Fruit fly (Drosophila melanogaster) whole organism, larva: ENCODE measurements around the gene CG7271.

Experiments
- noc ChIP-seq: fragments of 200-800 bp; sonication (Bioruptor generic); optimal IDR thresholded peaks from 3 replicates; lab custom pipeline; 2019; ENCODE audit warnings: missing biosample characterization, mild to moderate bottlenecking, missing genetic modification characterization, moderate library complexity

The CG7271 gene

DNA sequence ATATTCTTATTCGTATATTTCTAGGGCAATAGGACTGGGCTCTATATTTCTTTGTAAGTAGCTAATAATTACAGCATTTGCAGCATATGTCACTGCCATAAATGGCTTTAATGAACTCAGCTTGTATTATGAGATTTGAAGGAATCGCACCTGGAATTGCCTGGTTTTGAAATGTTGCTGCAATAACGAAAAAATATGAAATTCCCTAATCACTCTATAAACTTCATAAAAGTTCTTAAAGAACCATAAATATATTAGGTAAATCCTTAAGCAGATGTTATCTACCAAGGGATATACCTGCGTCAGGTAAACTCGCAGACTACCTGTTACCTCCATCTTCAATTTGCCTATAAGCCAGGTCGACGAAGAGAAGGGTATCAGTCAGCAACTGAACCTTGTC, at the start of gene CG7271:
Gene CG7271, plus strand, starts transcription at position 373 of the 400 bp plus-strand sequence.
- TF ChIP-seq noc (tag; lab: Kevin White, UChicago), result no peak

DNA sequence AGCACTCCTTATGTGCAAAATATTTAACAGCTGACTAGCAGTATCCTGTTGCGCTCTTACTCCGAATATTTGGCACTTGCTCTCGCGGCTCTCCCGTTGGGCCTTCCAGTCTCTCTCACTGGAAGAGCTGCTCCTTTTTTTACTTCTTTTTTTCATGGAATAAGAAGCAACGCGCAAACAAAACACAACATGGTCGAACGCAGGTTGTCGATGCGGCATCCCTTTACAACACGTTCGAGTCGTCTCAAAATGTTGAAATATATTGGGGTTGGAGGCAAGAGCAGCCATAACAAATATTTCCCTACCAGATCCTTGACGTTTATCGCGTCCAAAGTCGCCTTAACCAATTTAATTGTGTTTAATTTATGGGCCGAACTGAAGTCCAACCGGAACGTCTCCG, 48.7 kb upstream of the CG7271 start:
- no peak for TF ChIP-seq noc (tag; lab: Kevin White, UChicago)

DNA sequence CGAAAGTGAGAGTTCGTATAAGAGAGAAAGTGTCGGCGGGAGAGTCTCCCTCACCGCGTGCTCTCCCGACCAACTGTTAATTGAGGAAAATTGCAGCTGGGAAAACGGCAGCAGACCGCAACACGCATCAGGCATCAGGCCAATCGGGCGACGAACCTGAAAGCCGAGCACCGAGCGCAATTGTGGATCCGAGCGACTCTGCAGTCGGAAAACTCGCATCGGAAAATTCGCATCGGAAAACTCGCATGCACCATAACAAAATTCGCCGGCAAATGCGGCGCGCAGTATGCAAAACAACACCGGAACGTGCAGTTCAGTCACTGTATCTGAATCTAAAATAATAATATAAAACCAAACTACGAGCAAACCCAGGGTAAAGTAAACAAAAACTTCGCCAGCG, 28.6 kb upstream of the CG7271 start, which contains the start of gene AstC-R1:
Gene AstC-R1, plus strand, starts transcription at position 301 of the 400 bp plus-strand sequence.
- no peak for TF ChIP-seq noc (tag; lab: Kevin White, UChicago)

DNA sequence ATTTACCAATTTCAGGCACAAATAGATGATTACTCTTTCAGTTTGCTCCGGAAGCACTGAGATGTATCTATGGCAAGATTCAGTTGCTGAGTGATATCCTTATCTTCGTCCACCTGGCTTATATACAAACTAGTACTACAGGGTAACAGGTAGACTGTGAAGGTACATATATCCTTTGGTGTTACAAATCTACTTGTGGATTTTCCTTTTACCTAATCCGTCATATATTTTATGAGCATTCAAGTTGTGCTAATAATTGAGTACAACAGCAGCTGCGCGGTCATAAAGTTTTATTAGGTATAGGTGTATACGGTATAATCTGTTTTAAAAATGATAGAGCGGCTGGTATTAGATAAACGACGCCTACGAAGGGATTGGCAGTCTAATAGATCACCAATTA, 5.1 kb downstream of the CG7271 start, which contains the start of gene term:
Gene term, minus strand, starts transcription at position 101 of the 400 bp plus-strand sequence.
- no peak for TF ChIP-seq noc (tag; lab: Kevin White, UChicago)

DNA sequence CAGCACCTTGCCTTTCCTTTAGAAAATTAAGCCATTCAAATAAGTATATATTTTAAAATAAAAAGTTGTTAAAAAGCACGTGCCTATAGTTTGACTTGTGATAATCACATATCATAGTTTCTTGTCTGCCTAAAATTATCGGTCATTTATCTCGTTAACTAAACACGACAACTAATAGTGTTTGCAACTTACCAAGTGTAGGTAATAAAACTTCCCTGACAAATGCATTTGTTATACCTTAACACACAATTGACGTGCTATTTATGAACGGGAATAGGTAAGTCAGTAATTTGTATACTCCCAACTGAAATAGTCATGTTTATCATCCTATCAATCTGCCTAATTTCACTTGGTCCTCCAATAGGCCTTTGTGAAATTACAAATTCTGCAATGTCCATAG, 14.6 kb downstream of the CG7271 start, which contains the start of gene CG18234:
Gene CG18234, plus strand, starts transcription at position 301 of the 400 bp plus-strand sequence.
- TF ChIP-seq noc (tag; lab: Kevin White, UChicago), result no peak

DNA sequence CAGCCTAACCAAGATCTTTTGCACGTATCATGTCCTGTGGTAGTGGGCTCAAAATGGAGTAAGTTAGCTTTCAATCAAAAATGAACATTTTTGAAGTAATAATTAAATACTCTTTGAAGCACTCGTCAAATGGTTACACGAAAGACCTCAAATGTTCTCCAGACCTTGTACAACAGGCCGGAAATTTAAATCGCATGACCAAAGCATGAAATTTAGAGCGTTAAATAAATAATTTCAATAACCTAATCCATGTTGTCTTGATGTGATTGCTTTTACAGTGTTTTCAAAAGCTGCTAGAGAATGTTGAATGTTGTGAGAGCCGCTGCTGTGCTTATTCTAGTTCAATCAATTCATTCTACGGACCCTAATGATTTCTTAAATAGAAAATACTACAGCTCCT, 16.6 kb downstream of the CG7271 start, which contains the start of gene CG18233:
Gene CG18233, plus strand, starts transcription at position 301 of the 400 bp plus-strand sequence.
- no peak for TF ChIP-seq noc (tag; lab: Kevin White, UChicago)

DNA sequence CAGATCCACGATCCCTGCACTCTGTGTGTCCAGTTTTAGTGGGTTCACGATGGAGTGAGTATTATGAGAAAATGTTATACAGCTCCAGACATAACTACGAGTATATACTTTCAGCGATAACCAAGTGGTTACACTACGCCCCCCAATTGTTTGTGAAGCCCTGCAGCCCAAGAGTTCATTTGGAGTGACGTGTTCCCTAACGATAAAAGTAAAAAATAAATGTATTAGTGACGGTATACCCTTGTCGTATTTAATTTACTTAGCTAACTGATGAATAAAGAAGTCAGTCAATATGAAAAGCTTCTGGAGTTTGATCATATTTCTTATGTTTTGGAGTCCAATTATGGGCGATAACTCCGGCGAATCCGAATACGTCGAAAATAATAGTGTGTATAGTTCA, 18.6 kb downstream of the CG7271 start, which contains the start of gene CG18231:
Gene CG18231, plus strand, starts transcription at position 301 of the 400 bp plus-strand sequence.
- TF ChIP-seq noc (tag; lab: Kevin White, UChicago), result no peak

DNA sequence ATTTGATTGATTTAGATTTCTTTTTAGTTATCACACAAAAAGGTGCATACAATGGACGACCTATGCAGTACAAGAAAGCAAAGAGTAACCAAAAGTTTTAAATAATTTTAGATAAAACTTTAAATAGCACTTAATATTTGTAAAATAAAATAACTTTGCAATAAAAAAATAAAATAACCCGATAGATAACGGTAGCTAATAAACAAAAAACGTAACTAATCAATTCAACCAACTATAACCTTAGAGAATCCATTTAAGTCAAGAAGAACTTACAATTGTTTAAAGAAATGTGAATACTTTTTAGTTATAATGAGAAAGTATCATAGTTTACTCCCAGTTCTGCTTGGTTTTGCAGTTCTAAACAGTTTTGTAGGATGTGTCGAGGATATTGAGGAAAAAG, 20.8 kb downstream of the CG7271 start, which contains the start of gene CG32201:
Gene CG32201, plus strand, starts transcription at position 301 of the 400 bp plus-strand sequence.
- no peak for TF ChIP-seq noc (tag; lab: Kevin White, UChicago)

DNA sequence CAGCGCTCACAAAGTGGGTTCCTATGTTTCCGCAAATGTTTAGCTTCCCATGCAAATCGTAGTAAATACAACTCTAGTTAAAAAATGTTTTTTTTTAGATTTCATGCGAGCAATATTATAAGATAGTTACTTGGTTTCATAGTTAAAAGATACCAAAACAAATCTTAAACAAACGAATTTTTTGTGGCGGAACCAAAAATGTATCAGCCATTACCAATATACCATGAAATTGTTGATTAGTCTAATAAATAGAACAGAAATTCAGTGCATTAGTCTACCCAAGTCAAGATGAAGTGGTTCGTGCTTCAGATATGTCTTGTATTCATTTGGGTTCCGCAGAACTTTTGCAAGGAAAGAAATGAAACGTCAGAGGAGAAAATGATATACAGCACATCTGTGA, 23.0 kb downstream of the CG7271 start, which contains the start of gene CG32199:
Gene CG32199, plus strand, starts transcription at position 301 of the 400 bp plus-strand sequence.
- no peak for TF ChIP-seq noc (tag; lab: Kevin White, UChicago)

DNA sequence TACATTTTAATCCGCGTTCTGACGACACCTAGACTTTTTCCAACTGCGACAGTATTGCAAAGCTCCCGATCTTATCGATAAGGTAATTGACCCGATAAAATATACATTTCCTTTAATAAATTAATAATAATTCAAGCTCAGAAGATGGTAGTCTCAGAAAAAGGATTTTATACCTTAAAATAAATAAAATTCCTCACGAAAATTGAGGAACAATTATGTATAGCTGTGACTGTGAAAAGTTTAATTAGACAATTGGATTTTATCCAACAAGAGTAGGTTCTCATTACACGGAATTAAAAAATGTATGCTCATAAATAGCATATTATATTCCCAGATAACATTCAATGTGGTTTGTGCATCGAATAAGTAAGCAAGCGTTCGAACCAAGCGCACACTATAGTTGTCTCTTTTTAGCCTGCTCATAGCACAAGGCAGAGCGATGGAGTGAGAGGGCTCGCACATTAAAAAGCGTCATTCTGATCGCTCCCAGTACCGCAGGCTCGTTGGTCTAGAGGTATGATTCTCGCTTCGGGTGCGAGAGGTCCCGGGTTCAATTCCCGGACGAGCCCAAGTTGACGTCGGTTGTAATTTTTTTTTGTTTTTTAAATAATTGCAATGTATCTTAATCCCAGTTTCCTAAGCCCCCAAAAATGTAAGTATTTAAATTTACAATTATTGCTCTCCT, 29.5 kb downstream of the CG7271 start, which contains the start of the genes CG13380 and CG4174:
Gene CG13380, minus strand, starts transcription at position 51 of the 685 bp plus-strand sequence.
Gene CG4174, minus strand, starts transcription at position 51 of the 685 bp plus-strand sequence.
- no peak for TF ChIP-seq noc (tag; lab: Kevin White, UChicago)

DNA sequence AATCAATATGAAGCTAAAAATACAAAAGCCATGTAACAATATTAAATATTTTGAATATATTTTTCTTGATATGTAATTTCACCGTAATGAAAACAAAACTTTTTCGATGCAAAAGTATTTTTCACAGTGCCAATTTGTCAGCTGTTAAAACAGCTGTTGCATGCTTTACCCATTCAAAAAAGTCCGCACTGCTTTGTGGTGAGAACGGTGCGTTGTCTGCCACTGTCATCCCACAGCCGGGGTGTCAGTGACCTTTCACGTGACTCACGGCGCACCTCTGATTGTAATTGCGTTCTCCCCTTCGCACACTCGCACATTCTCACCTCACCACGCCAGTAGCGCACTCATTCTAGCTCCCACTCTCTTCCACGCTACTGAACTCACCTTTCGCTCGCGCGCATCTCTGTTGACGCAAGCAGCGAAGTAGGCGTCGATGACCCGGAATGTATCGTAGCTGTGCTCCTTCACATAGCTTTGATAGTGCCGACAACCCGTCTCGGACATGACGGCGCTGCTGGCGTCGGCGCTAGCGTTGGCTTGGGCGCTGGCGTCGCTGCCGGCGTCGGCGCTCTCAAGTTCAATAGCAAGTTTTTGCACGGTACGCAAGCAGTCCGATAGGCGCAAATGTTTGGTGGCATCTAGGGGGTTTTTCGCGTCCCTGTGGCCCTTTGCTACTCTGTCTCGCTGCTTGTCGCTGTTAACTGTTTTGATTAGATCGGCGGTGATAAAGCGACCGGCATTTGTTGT, 32.6 kb downstream of the CG7271 start:
- no peak for TF ChIP-seq noc (tag; lab: Kevin White, UChicago)

DNA sequence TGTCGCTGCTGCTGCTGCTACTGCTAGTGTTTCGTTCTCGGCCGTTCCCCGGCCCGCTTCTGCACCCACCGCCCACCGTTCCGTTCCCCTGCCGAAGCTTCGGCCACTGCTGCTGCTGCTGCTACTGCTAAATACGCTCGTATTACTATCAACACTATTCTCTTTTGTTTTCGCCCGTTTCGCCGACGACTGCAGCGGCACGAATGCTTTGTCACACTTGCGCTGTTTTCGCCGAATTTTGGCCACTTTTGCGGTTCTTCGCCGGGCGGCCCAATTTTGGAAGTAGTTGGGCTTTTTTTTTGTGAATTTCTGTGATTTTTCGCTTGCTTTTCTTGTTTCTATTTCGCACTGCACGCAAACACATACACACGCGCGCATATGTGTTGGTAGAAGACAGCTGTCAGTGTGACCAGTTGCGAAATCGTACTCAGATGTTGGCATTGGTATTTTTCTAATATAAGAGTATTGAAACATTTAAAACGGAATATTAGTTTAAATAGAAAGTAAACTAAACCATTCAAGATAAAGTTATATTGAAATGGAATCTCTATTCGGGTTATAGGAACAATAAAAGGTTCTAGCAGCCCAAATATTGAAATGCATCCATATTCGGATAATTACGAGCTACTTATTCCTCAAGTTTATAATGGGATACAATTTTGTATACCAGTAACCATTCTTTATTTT, 33.3 kb downstream of the CG7271 start, which contains the start of gene not:
Gene not, minus strand, starts transcription at position 395 of the 687 bp plus-strand sequence.
- no peak for TF ChIP-seq noc (tag; lab: Kevin White, UChicago)

DNA sequence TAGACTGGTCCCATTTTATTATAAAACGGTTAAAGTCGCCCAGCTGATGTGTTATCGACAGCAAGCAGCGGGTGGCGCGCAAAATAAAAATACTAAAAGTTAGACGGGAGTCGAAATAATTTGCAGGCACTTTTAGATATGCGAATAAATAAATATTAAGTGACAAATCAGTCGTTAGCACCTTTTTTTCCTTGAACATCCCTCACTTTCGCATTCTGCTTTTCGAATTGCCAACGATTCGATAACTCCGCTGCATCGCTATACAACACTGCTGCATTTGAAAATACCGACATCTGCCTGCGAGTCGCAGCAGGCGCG, 33.8 kb downstream of the CG7271 start, which contains the start of gene bora:
Gene bora, plus strand, starts transcription at position 271 of the 318 bp plus-strand sequence.
- TF ChIP-seq noc (tag; lab: Kevin White, UChicago), result no peak

DNA sequence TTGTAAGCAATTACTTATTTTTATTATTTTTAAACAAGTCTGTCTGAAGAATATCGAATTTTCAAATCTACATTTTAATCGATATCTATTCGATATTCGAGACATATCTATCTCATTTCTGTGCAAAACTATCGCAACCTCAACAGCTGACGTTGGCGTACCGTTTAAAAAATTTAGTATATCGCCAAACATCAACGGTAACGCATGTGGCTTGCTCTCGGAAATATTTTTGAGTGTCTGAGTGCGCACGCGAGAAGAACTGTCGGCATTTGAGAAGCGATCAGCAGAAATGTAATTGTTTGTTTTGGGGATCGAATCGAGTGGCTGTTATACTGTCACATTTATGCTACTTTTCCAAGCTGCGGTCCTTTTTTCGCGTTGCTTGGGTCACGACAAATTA, 37.2 kb downstream of the CG7271 start, which contains the start of gene MYPT-75D:
Gene MYPT-75D, plus strand, starts transcription at position 174 of the 400 bp plus-strand sequence.
- TF ChIP-seq noc (tag; lab: Kevin White, UChicago), result peak; percentile 6

DNA sequence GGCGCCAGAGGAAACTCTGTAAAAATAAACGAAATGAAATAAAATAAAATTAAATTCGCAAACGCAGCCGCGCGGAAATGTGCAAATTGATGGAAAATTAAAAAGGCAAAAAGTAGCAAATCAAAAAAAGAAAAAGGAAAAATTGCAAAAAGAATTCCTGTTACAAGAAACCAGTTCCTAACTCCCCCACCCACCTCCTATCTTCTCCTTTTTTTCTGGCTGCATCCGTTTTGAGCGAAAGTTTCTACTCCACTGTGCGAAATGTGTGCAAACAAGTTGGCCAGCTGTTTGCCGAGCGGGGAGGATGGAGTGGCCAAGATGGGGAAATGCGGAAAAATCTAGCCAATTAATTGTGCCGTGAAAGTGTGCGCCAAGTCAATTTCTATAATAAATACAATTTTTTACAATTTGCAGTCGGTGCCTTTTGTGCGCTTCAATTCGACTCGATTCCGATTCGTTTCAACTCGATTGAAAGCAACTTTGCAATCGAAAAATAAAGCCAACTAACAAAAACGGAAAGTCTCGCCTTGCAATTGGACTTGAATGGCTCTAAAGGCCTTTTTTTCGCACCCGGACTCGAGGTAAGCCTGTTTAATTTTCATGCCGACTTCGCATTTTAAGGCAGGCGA, 38.0 kb downstream of the CG7271 start:
- TF ChIP-seq noc (tag; lab: Kevin White, UChicago), result no peak
